Fruit fly (Drosophila melanogaster) whole organism, embryonic: Measurements from ENCODE around the gene CG33768.

Source experiments
- Asciz ChIP-seq: fragments of 200-800 bp; sonication (Bioruptor generic); optimal IDR thresholded peaks from 2 replicates; lab custom pipeline; 2017; ENCODE audit warnings: missing biosample characterization, mild to moderate bottlenecking, missing genetic modification characterization, missing genetic modification reagents
- Atf3 ChIP-seq: fragments of 200-800 bp; sonication (Bioruptor generic); optimal IDR thresholded peaks from 3 replicates; lab custom pipeline; 2016; ENCODE audit warnings: missing biosample characterization, missing genetic modification characterization
- C15 ChIP-seq: fragments of 200-800 bp; sonication (Bioruptor generic); IDR thresholded peaks from 3 replicates; pipeline ENCODE4 v1.3.6; 2022; ENCODE audit warnings: missing biosample characterization, missing genetic modification characterization
- CG10147 ChIP-seq: fragments of 200-800 bp; sonication (Bioruptor generic); optimal IDR thresholded peaks from 2 replicates; lab custom pipeline; 2019; ENCODE audit warnings: missing biosample characterization, mild to moderate bottlenecking, missing genetic modification characterization, moderate library complexity
- CG12236 ChIP-seq: fragments of 200-800 bp; sonication (Bioruptor generic); optimal IDR thresholded peaks from 2 replicates; lab custom pipeline; 2016; ENCODE audit warnings: missing biosample characterization, missing genetic modification characterization
- CG12391 ChIP-seq: fragments of 200-800 bp; sonication (Bioruptor generic); optimal IDR thresholded peaks from 3 replicates; lab custom pipeline; 2018; ENCODE audit warnings: missing biosample characterization, mild to moderate bottlenecking, missing genetic modification characterization, moderate library complexity
- CG1602 ChIP-seq: fragments of 200-800 bp; sonication (Bioruptor generic); optimal IDR thresholded peaks from 3 replicates; lab custom pipeline; 2016; ENCODE audit warnings: missing biosample characterization, missing genetic modification characterization
- CG16779 ChIP-seq: fragments of 200-800 bp; sonication (Bioruptor generic); IDR thresholded peaks from 2 replicates; pipeline ENCODE4 v1.3.6; 2022; ENCODE audit warnings: missing biosample characterization, missing genetic modification characterization
- CG17385 ChIP-seq: fragments of 200-800 bp; sonication (Bioruptor generic); optimal IDR thresholded peaks from 3 replicates; lab custom pipeline; 2018; ENCODE audit warnings: missing biosample characterization, mild to moderate bottlenecking, missing genetic modification characterization
- CG1832 ChIP-seq: fragments of 200-800 bp; sonication (Bioruptor generic); optimal IDR thresholded peaks from 2 replicates; lab custom pipeline; 2017; ENCODE audit warnings: missing biosample characterization, mild to moderate bottlenecking, missing genetic modification characterization, inconsistent platforms
- CG2712 ChIP-seq: fragments of 200-800 bp; optimal IDR thresholded peaks from 3 replicates; lab custom pipeline; 2019; ENCODE audit warnings: missing biosample characterization, mild to moderate bottlenecking, missing genetic modification characterization, moderate library complexity
- CG30431 ChIP-seq: fragments of 200-800 bp; sonication (Bioruptor generic); optimal IDR thresholded peaks from 2 replicates; lab custom pipeline; 2017; ENCODE audit warnings: missing biosample characterization, missing genetic modification characterization
- CG3065 ChIP-seq: fragments of 200-800 bp; sonication (Bioruptor generic); optimal IDR thresholded peaks from 2 replicates; lab custom pipeline; 2016; ENCODE audit warnings: missing biosample characterization, missing genetic modification characterization
- CG31388 ChIP-seq: fragments of 200-800 bp; sonication (Bioruptor generic); optimal IDR thresholded peaks from 2 replicates; lab custom pipeline; 2016; ENCODE audit warnings: missing biosample characterization, missing genetic modification characterization
- CG5245 ChIP-seq: fragments of 200-800 bp; sonication (Bioruptor generic); optimal IDR thresholded peaks from 3 replicates; lab custom pipeline; 2016; ENCODE audit warnings: missing biosample characterization, missing genetic modification characterization
- CG7745 ChIP-seq: fragments of 200-800 bp; sonication (Bioruptor generic); optimal IDR thresholded peaks from 2 replicates; lab custom pipeline; 2018; ENCODE audit warnings: missing biosample characterization, mild to moderate bottlenecking, missing genetic modification characterization, moderate library complexity
- CG8281 ChIP-seq: fragments of 200-800 bp; sonication (Bioruptor generic); optimal IDR thresholded peaks from 2 replicates; lab custom pipeline; 2018; ENCODE audit warnings: missing biosample characterization, mild to moderate bottlenecking, missing genetic modification characterization, moderate library complexity
- CG9797 ChIP-seq: fragments of 200-800 bp; sonication (Bioruptor generic); optimal IDR thresholded peaks from 3 replicates; lab custom pipeline; 2018; ENCODE audit warnings: missing biosample characterization, mild to moderate bottlenecking, missing genetic modification characterization
- CG9876 ChIP-seq: fragments of 200-800 bp; sonication (Bioruptor generic); optimal IDR thresholded peaks from 2 replicates; lab custom pipeline; 2016; ENCODE audit warnings: missing biosample characterization, missing genetic modification characterization
- CoRest ChIP-seq: fragments of 200-800 bp; sonication (Bioruptor generic); optimal IDR thresholded peaks from 3 replicates; lab custom pipeline; 2018; ENCODE audit warnings: missing biosample characterization, mild to moderate bottlenecking, missing genetic modification characterization, moderate library complexity
- Dad ChIP-seq: fragments of 200-800 bp; sonication (Bioruptor generic); optimal IDR thresholded peaks from 3 replicates; lab custom pipeline; 2016; ENCODE audit warnings: missing biosample characterization, missing genetic modification characterization
- Dip2 ChIP-seq: fragments of 200-800 bp; sonication (Bioruptor generic); IDR thresholded peaks from 2 replicates; pipeline ENCODE4 v1.3.6; 2022; ENCODE audit warnings: missing biosample characterization, missing genetic modification characterization
- Dp ChIP-seq: fragments of 200-800 bp; sonication (Bioruptor generic); optimal IDR thresholded peaks from 2 replicates; lab custom pipeline; 2018; ENCODE audit warnings: missing biosample characterization, mild to moderate bottlenecking, missing genetic modification characterization, moderate library complexity
- HLH3B ChIP-seq: fragments of 200-800 bp; sonication (Bioruptor generic); IDR thresholded peaks from 2 replicates; pipeline ENCODE4 v1.3.6; 2022; ENCODE audit warnings: missing biosample characterization, missing genetic modification characterization
- Hey ChIP-seq: fragments of 200-800 bp; sonication (Bioruptor generic); optimal IDR thresholded peaks from 3 replicates; lab custom pipeline; 2018; ENCODE audit warnings: missing biosample characterization, mild to moderate bottlenecking, missing genetic modification characterization
- Lhr ChIP-seq: fragments of 200-800 bp; sonication (Bioruptor generic); optimal IDR thresholded peaks from 3 replicates; lab custom pipeline; 2017; ENCODE audit warnings: mild to moderate bottlenecking, missing biosample characterization, missing genetic modification reagents, missing genetic modification characterization
- Lim3 ChIP-seq: fragments of 200-800 bp; sonication (Bioruptor generic); IDR thresholded peaks from 2 replicates; pipeline ENCODE4 v1.3.6; 2022; ENCODE audit warnings: missing biosample characterization, missing genetic modification characterization
- Lpt ChIP-seq: fragments of >200 bp; optimal IDR thresholded peaks from 2 replicates; lab custom pipeline; 2018; ENCODE audit warnings: missing biosample characterization, missing genetic modification characterization
- Meics ChIP-seq: fragments of 200-800 bp; sonication (Bioruptor generic); optimal IDR thresholded peaks from 2 replicates; lab custom pipeline; 2017; ENCODE audit warnings: missing biosample characterization, mild to moderate bottlenecking, missing genetic modification characterization
- Pdp1 ChIP-seq, 2 experiments: fragments of 200-800 bp; sonication (Bioruptor generic); optimal IDR thresholded peaks; 3 replicates each; lab custom pipeline; 2016; ENCODE audit warnings: missing biosample characterization in 2 of 2, missing genetic modification characterization in 2 of 2, mild to moderate bottlenecking in 1 of 2, moderate library complexity in 1 of 2
- Ptx1 ChIP-seq: fragments of 200-800 bp; sonication (Bioruptor generic); IDR thresholded peaks from 2 replicates; pipeline ENCODE4 v1.3.6; 2022; ENCODE audit warnings: missing biosample characterization, missing genetic modification characterization
- Rx ChIP-seq: fragments of 200-800 bp; sonication (Bioruptor generic); IDR thresholded peaks from 2 replicates; pipeline ENCODE4 v1.3.6; 2022; ENCODE audit warnings: missing biosample characterization, missing genetic modification characterization
- Sry-β ChIP-seq: fragments of 200-800 bp; sonication (Bioruptor generic); optimal IDR thresholded peaks from 2 replicates; lab custom pipeline; 2018; ENCODE audit warnings: missing biosample characterization, mild to moderate bottlenecking, missing genetic modification characterization, moderate library complexity
- Taf1 ChIP-seq: fragments of 200-800 bp; sonication (Bioruptor generic); IDR thresholded peaks from 2 replicates; pipeline ENCODE4 v1.3.6; 2022; ENCODE audit warnings: missing biosample characterization, missing genetic modification characterization
- bigmax ChIP-seq: fragments of 200-800 bp; sonication (Bioruptor generic); optimal IDR thresholded peaks from 2 replicates; lab custom pipeline; 2018; ENCODE audit warnings: missing biosample characterization, mild to moderate bottlenecking, missing genetic modification characterization
- caup ChIP-seq: fragments of 200-800 bp; sonication (Bioruptor generic); optimal IDR thresholded peaks from 3 replicates; lab custom pipeline; 2017; ENCODE audit warnings: missing biosample characterization, mild to moderate bottlenecking, missing genetic modification characterization, moderate library complexity; ENCODE audit not compliant: severe bottlenecking
- chm ChIP-seq: fragments of 200-800 bp; sonication (Bioruptor generic); IDR thresholded peaks from 2 replicates; pipeline ENCODE4 v1.3.6; 2022; ENCODE audit warnings: missing biosample characterization, missing genetic modification characterization
- da ChIP-seq: fragments of 200-800 bp; sonication (Bioruptor generic); optimal IDR thresholded peaks from 2 replicates; lab custom pipeline; 2016; ENCODE audit warnings: missing biosample characterization, missing genetic modification characterization
- dati ChIP-seq: fragments of 200-800 bp; sonication (Bioruptor generic); IDR thresholded peaks from 2 replicates; pipeline ENCODE4 v1.3.6; 2022; ENCODE audit warnings: missing biosample characterization, missing genetic modification characterization
- dpn ChIP-seq, 2 experiments: fragments of 200-800 bp; sonication (Bioruptor generic); optimal IDR thresholded peaks; 3 replicates each; lab custom pipeline; 2016; ENCODE audit warnings: missing biosample characterization in 2 of 2, missing genetic modification characterization in 2 of 2
- gcm ChIP-seq: fragments of 200-800 bp; sonication (Bioruptor generic); optimal IDR thresholded peaks from 2 replicates; lab custom pipeline; 2019; ENCODE audit warnings: missing biosample characterization, mild to moderate bottlenecking, missing genetic modification characterization, moderate library complexity
- hbn ChIP-seq: fragments of 200-800 bp; sonication (Bioruptor generic); IDR thresholded peaks from 2 replicates; pipeline ENCODE4 v1.3.6; 2022; ENCODE audit warnings: missing biosample characterization, missing genetic modification characterization; ENCODE audit not compliant: partially characterized antibody
- insv ChIP-seq, 2 experiments: fragments of 200-800 bp; sonication (Bioruptor generic); optimal IDR thresholded peaks; 3 replicates each; lab custom pipeline; 2016 to 2018; ENCODE audit warnings: missing biosample characterization in 2 of 2, missing genetic modification characterization in 2 of 2
- lbe ChIP-seq: fragments of 200-800 bp; sonication (Bioruptor generic); optimal IDR thresholded peaks from 2 replicates; lab custom pipeline; 2016; ENCODE audit warnings: missing biosample characterization, mild to moderate bottlenecking, missing genetic modification characterization
- lola ChIP-seq, 3 experiments: fragments of >200 bp in 2 of 3; fragments of 200-800 bp in 1 of 3; sonication (Bioruptor generic) in 1 of 3; optimal IDR thresholded peaks; 2 replicates each; lab custom pipeline; 2017 to 2019; ENCODE audit warnings: missing biosample characterization in 3 of 3, missing genetic modification characterization in 3 of 3, mild to moderate bottlenecking in 1 of 3, moderate library complexity in 1 of 3
- pfk ChIP-seq: fragments of 200-800 bp; sonication (Bioruptor generic); optimal IDR thresholded peaks from 2 replicates; lab custom pipeline; 2018; ENCODE audit warnings: missing biosample characterization, mild to moderate bottlenecking, missing genetic modification characterization, moderate library complexity
- pum ChIP-seq: fragments of 200-800 bp; sonication (Bioruptor generic); optimal IDR thresholded peaks from 2 replicates; lab custom pipeline; 2016; ENCODE audit warnings: missing biosample characterization, missing genetic modification characterization
- sc ChIP-seq, 3 experiments: fragments of >200 bp in 2 of 3; fragments of 200-800 bp in 1 of 3; sonication (Bioruptor generic) in 1 of 3; optimal IDR thresholded peaks; 2 replicates in 2 of 3; 3 replicates in 1 of 3; lab custom pipeline; 2017; ENCODE audit warnings: mild to moderate bottlenecking in 1 of 3, missing biosample characterization in 1 of 3, missing genetic modification characterization in 1 of 3, missing genetic modification reagents in 1 of 3
- toy ChIP-seq: fragments of 200-800 bp; sonication (Bioruptor generic); IDR thresholded peaks from 2 replicates; pipeline ENCODE4 v1.3.6; 2022; ENCODE audit warnings: missing biosample characterization, missing genetic modification characterization
- vfl ChIP-seq: fragments of 200-800 bp; sonication (Bioruptor generic); optimal IDR thresholded peaks from 2 replicates; lab custom pipeline; 2016; ENCODE audit warnings: missing biosample characterization, missing genetic modification characterization
- wor ChIP-seq: fragments of 200-800 bp; sonication (Bioruptor generic); IDR thresholded peaks from 2 replicates; pipeline ENCODE4 v1.3.6; 2022; ENCODE audit warnings: missing biosample characterization, missing genetic modification characterization

Gene CG33768

dm6 chr3L:22665110-22665509 is 18.1 kb downstream of the CG33768 start (continued):
- TF ChIP-seq vfl (no peak), lola (GFP tag; optimal IDR thresholded peaks at IDR 0.05; lab: Kevin White, UChicago) (no peak), pum (GFP tag; lab: Kevin White, UChicago) (no peak), da (GFP tag; lab: Kevin White, UChicago) (no peak), CG9797 (GFP tag; lab: Kevin White, UChicago) (no peak), HLH3B (GFP tag; lab: Robert Waterston, UW) (0 out of 2 replicates have a peak, but pooled peaks have one; percentile 17), dpn (GFP tag; optimal IDR thresholded peaks at IDR 0.05; lab: Kevin White, UChicago) (no peak), CG1832 (GFP tag; lab: Kevin White, UChicago) (no peak), CG17385 (GFP tag; lab: Kevin White, UChicago) (no peak), hbn (no peak), C15 (GFP tag; lab: Robert Waterston, UW) (no peak), CoRest (peak; percentile 1), Taf1 (GFP tag; lab: Robert Waterston, UW) (no peak), Sry-β (no peak), CG9876 (GFP tag; lab: Kevin White, UChicago) (no peak), CG7745 (tag; lab: Kevin White, UChicago) (no peak), CG12236 (no peak), CG31388 (no peak), Asciz (no peak), Lim3 (no peak), Pdp1 (GFP tag; optimal IDR thresholded peaks at IDR 0.05; lab: Kevin White, UChicago) (no peak), CG16779 (GFP tag; lab: Robert Waterston, UW) (no peak), Atf3 (GFP tag; lab: Kevin White, UChicago) (no peak), toy (no peak), Meics (no peak), caup (no peak), wor (GFP tag; lab: Robert Waterston, UW) (no peak), Dp (no peak), Hey (tag; lab: Kevin White, UChicago) (no peak), Dad (GFP tag; lab: Kevin White, UChicago) (no peak), Lhr (GFP tag; lab: Kevin White, UChicago) (no peak), CG5245 (no peak), chm (GFP tag; lab: Robert Waterston, UW) (no peak), lbe (GFP tag; lab: Kevin White, UChicago) (no peak), gcm (GFP tag; lab: Kevin White, UChicago) (no peak), insv (GFP tag; optimal IDR thresholded peaks at IDR 0.05; lab: Kevin White, UChicago) (no peak), Ptx1 (GFP tag; lab: Robert Waterston, UW) (peak; percentile 34; the same call in 1 of the 2 replicates), CG8281 (tag; lab: Kevin White, UChicago) (no peak), CG1602 (GFP tag; lab: Kevin White, UChicago) (peak; percentile 19), dati (no peak), Lpt (GFP tag; lab: Kevin White, UChicago) (no peak), sc (optimal IDR thresholded peaks at IDR 0.05; lab: Kevin White, UChicago) (no peak), sc (GFP tag; optimal IDR thresholded peaks at IDR 0.05; lab: Kevin White, UChicago) (peak; percentile 2), CG2712 (tag; lab: Kevin White, UChicago) (no peak), CG10147 (GFP tag; lab: Kevin White, UChicago) (no peak), CG30431 (peak; percentile 8), CG3065 (GFP tag; lab: Kevin White, UChicago) (no peak), Dip2 (no peak), bigmax (GFP tag; lab: Kevin White, UChicago) (no peak), pfk (GFP tag; lab: Kevin White, UChicago) (no peak), Rx (no peak), CG12391 (tag; lab: Kevin White, UChicago) (no peak)
